Fruit fly (Drosophila melanogaster) S2 (cell line): ENCODE results near the gene CG17404.

Experiments
- CG8478 ChIP-seq: fragments of >200 bp; optimal IDR thresholded peaks from 2 replicates; lab custom pipeline; 2018
- CTCF ChIP-seq, 2 experiments: fragments of >200 bp; optimal IDR thresholded peaks; 2 replicates each; lab custom pipeline; 2018

DNA sequence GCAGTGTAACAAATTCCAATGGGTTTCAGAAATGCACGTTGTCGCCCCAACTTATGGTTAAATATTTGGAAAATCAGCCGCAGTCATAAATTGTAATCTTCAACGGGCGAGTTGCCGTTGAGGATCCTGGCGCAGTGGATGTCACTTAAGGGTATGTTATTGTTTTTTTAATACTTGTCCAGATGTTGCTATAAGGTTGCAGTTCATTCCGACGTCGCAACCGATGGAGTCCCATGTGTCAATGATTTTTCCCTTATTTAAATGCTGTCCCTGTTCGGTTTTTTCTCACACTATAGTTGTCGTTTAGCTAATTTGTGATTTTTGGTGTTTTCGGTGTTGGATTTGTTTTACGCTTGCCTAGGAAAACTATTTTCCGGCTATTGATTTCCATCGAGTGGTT is 26.7 kb upstream of the CG17404 start:
- TF ChIP-seq CTCF (optimal IDR thresholded peaks at IDR 0.05; lab: Kevin White, UChicago), result no peak
- TF ChIP-seq CG8478 (lab: Kevin White, UChicago), result no peak
